Fruit fly (Drosophila melanogaster) whole organism, pupa: Measurements from ENCODE around the gene CtsF.
A peak's percentile ranks its signal among the peaks of the same experiment; 100 is the strongest.

ENCODE experiments used
- CG13204 ChIP-seq: fragments of 200-800 bp; sonication (Bioruptor generic); optimal IDR thresholded peaks from 2 replicates; lab custom pipeline; 2018; ENCODE audit warnings: missing biosample characterization, mild to moderate bottlenecking, missing genetic modification characterization, moderate library complexity
- CG4496 ChIP-seq: fragments of 200-800 bp; sonication (Bioruptor generic); IDR thresholded peaks from 3 replicates; pipeline ENCODE4 v1.3.6; 2022; ENCODE audit warnings: missing biosample characterization, missing genetic modification characterization
- CG9948 ChIP-seq: fragments of 200-800 bp; sonication (Bioruptor generic); optimal IDR thresholded peaks from 2 replicates; lab custom pipeline; 2018; ENCODE audit warnings: missing biosample characterization, mild to moderate bottlenecking, missing genetic modification characterization, moderate library complexity
- Ets98B ChIP-seq: fragments of 200-800 bp; sonication (Bioruptor generic); IDR thresholded peaks from 2 replicates; pipeline ENCODE4 v1.3.6; 2022; ENCODE audit warnings: missing biosample characterization, missing genetic modification characterization

Gene CtsF

DNA sequence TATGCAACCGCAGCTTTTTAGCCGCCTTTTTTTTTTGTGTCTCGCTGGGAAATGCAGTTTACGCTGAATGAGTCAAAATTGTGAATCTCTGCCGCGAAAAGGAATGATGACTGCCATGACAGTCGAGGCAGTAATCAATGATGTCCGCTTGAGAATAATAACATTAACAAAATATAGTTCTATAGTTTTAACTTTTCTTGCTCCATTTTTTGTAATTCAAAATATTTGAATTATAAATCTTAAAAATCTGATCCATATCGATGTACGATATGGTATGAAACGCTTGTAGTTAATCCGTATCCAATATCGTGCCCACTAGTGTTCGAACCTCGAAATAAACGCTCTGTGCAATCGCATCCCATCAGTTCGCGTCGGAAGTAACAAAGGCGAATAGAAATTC lies 63.7 kb downstream of the CtsF start:
- no peak for TF ChIP-seq CG13204 (GFP tag; lab: Kevin White, UChicago)
- 0 out of 3 replicates have a peak, but pooled peaks have one; percentile 26 for TF ChIP-seq CG4496 (GFP tag; lab: Robert Waterston, UW)
- no peak for TF ChIP-seq CG9948 (tag; lab: Kevin White, UChicago)
- no peak for TF ChIP-seq Ets98B
- TF ChIP-seq, all 21 proteins: peak for 1
